Worm (Caenorhabditis elegans) whole organism, young adult: ENCODE measurements around the gene lin-33.
A peak's percentile ranks its signal among the peaks of the same experiment; 100 is the strongest.

Source experiments
- B0336.3 ChIP-seq: fragments of 200-800 bp; sonication (Bioruptor generic); IDR thresholded peaks from 2 replicates; pipeline ENCODE4 v1.3.6; 2022; ENCODE audit warnings: missing genetic modification characterization, missing compliant biosample characterization
- D2030.7 ChIP-seq: fragments of 200-800 bp; sonication (Bioruptor generic); IDR thresholded peaks from 2 replicates; pipeline ENCODE4 v1.3.6; 2022; ENCODE audit warnings: missing genetic modification reagents, missing genetic modification characterization, missing compliant biosample characterization
- F22D6.2 ChIP-seq: sonication (generic microtip); optimal IDR thresholded peaks from 2 replicates; lab custom pipeline; 2016; ENCODE audit warnings: mild to moderate bottlenecking, missing genetic modification characterization, missing compliant biosample characterization
- F23B12.7 ChIP-seq: sonication (generic microtip); optimal IDR thresholded peaks from 2 replicates; lab custom pipeline; 2017; ENCODE audit warnings: missing genetic modification characterization, mild to moderate bottlenecking, missing compliant biosample characterization, antibody characterized with exemption, moderate library complexity; ENCODE audit not compliant: insufficient read depth
- F33H1.4 ChIP-seq: fragments of 200-800 bp; sonication (Bioruptor generic); IDR thresholded peaks from 2 replicates; pipeline ENCODE4 v1.3.6; 2022; ENCODE audit warnings: missing genetic modification reagents, missing genetic modification characterization, missing compliant biosample characterization
- F39B2.1 ChIP-seq: fragments of 200-800 bp; sonication (Bioruptor generic); IDR thresholded peaks from 2 replicates; pipeline ENCODE4 v1.3.6; 2022; ENCODE audit warnings: missing genetic modification reagents, missing genetic modification characterization, missing compliant biosample characterization
- F52B5.7 ChIP-seq: sonication (generic microtip); optimal IDR thresholded peaks from 2 replicates; lab custom pipeline; 2016; ENCODE audit warnings: mild to moderate bottlenecking, missing genetic modification characterization, missing compliant biosample characterization
- F57A8.1 ChIP-seq: fragments of 200-800 bp; sonication (Bioruptor generic); optimal IDR thresholded peaks from 2 replicates; lab custom pipeline; 2018; ENCODE audit warnings: mild to moderate bottlenecking, missing genetic modification characterization, moderate library complexity, missing compliant biosample characterization
- ZK185.1 ChIP-seq: sonication (generic microtip); optimal IDR thresholded peaks from 2 replicates; lab custom pipeline; 2016; ENCODE audit warnings: mild to moderate bottlenecking, missing genetic modification characterization, missing compliant biosample characterization; ENCODE audit not compliant: poor library complexity, severe bottlenecking
- akir-1 ChIP-seq: fragments of 200-800 bp; sonication (Bioruptor generic); optimal IDR thresholded peaks from 2 replicates; lab custom pipeline; 2018; ENCODE audit warnings: mild to moderate bottlenecking, missing genetic modification characterization, moderate library complexity, missing compliant biosample characterization
- aptf-3 ChIP-seq: fragments of 200-800 bp; sonication (Bioruptor generic); IDR thresholded peaks from 2 replicates; pipeline ENCODE4 v1.3.6; 2022; ENCODE audit warnings: missing genetic modification characterization, missing compliant biosample characterization
- atf-7 ChIP-seq: sonication (generic microtip); optimal IDR thresholded peaks from 2 replicates; lab custom pipeline; 2017; ENCODE audit warnings: mild to moderate bottlenecking, missing genetic modification characterization, missing compliant biosample characterization
- athp-1 ChIP-seq: sonication (generic microtip); optimal IDR thresholded peaks from 2 replicates; lab custom pipeline; 2017; ENCODE audit warnings: mild to moderate bottlenecking, missing genetic modification characterization, missing compliant biosample characterization
- attf-3 ChIP-seq: fragments of 200-800 bp; sonication (Bioruptor generic); conservative IDR thresholded peaks from 2 replicates; pipeline ENCODE4 v1.3.6; 2022; ENCODE audit warnings: missing genetic modification reagents, missing genetic modification characterization, missing compliant biosample characterization
- attf-6 ChIP-seq: fragments of 200-800 bp; sonication (Bioruptor generic); IDR thresholded peaks from 2 replicates; pipeline ENCODE4 v1.3.6; 2022; ENCODE audit warnings: missing genetic modification reagents, missing genetic modification characterization, missing compliant biosample characterization
- ceh-58 ChIP-seq: fragments of 200-800 bp; sonication (Bioruptor generic); IDR thresholded peaks from 2 replicates; pipeline ENCODE4 v1.3.6; 2022; ENCODE audit warnings: missing genetic modification characterization, missing compliant biosample characterization
- ceh-91 ChIP-seq: fragments of 200-800 bp; sonication (Bioruptor generic); IDR thresholded peaks from 2 replicates; pipeline ENCODE4 v1.3.6; 2022; ENCODE audit warnings: missing genetic modification reagents, missing genetic modification characterization, missing compliant biosample characterization
- die-1 ChIP-seq: sonication (generic microtip); optimal IDR thresholded peaks from 2 replicates; lab custom pipeline; 2016; ENCODE audit warnings: missing genotype, mild to moderate bottlenecking, missing genetic modification characterization, missing compliant biosample characterization
- efl-1 ChIP-seq: fragments of 150-350 bp; optimal IDR thresholded peaks from 2 replicates; lab custom pipeline; 2014; ENCODE audit warnings: missing biosample characterization, missing genetic modification reagents, missing genetic modification characterization
- egl-44 ChIP-seq: fragments of 200-800 bp; sonication (Bioruptor generic); IDR thresholded peaks from 2 replicates; pipeline ENCODE4 v1.3.6; 2022; ENCODE audit warnings: missing genetic modification reagents, missing genetic modification characterization, missing compliant biosample characterization
- egrh-3 ChIP-seq: fragments of 200-800 bp; sonication (Bioruptor generic); IDR thresholded peaks from 2 replicates; pipeline ENCODE4 v1.3.6; 2022; ENCODE audit warnings: missing genetic modification reagents, missing genetic modification characterization, missing compliant biosample characterization
- ets-4 ChIP-seq: fragments of 200-800 bp; sonication (Bioruptor generic); optimal IDR thresholded peaks from 2 replicates; lab custom pipeline; 2018; ENCODE audit warnings: mild to moderate bottlenecking, missing genetic modification characterization, missing compliant biosample characterization
- hmg-1.2 ChIP-seq: fragments of 200-800 bp; sonication (Bioruptor generic); IDR thresholded peaks from 2 replicates; pipeline ENCODE4 v1.3.6; 2022; ENCODE audit warnings: missing genetic modification reagents, missing genetic modification characterization, missing compliant biosample characterization
- hmg-20 ChIP-seq: fragments of 200-800 bp; sonication (Bioruptor generic); IDR thresholded peaks from 2 replicates; pipeline ENCODE4 v1.3.6; 2022; ENCODE audit warnings: missing genetic modification reagents, missing genetic modification characterization, missing compliant biosample characterization
- lin-40 ChIP-seq: sonication (generic microtip); optimal IDR thresholded peaks from 2 replicates; lab custom pipeline; 2016; ENCODE audit warnings: missing genetic modification characterization, mild to moderate bottlenecking, missing compliant biosample characterization, missing genotype, missing genetic modification reagents
- lsl-1 ChIP-seq: fragments of 200-800 bp; sonication (Bioruptor generic); optimal IDR thresholded peaks from 2 replicates; lab custom pipeline; 2018; ENCODE audit warnings: mild to moderate bottlenecking, missing genetic modification characterization, moderate library complexity, missing compliant biosample characterization
- madf-6 ChIP-seq: fragments of 200-800 bp; sonication (Bioruptor generic); IDR thresholded peaks from 2 replicates; pipeline ENCODE4 v1.3.6; 2022; ENCODE audit warnings: missing genetic modification reagents, missing genetic modification characterization, missing compliant biosample characterization
- madf-8 ChIP-seq: fragments of 200-800 bp; sonication (Bioruptor generic); conservative IDR thresholded peaks from 2 replicates; pipeline ENCODE4 v1.3.6; 2022; ENCODE audit warnings: missing genetic modification reagents, missing genetic modification characterization, missing compliant biosample characterization
- mcd-1 ChIP-seq: fragments of 200-800 bp; sonication (Bioruptor generic); IDR thresholded peaks from 2 replicates; pipeline ENCODE4 v1.3.6; 2022; ENCODE audit warnings: missing genetic modification reagents, missing genetic modification characterization, missing compliant biosample characterization
- mel-28 ChIP-seq: sonication (generic microtip); optimal IDR thresholded peaks from 2 replicates; lab custom pipeline; 2016; ENCODE audit warnings: borderline replicate concordance, mild to moderate bottlenecking, missing genetic modification characterization, missing compliant biosample characterization
- mxl-1 ChIP-seq: sonication (generic microtip); optimal IDR thresholded peaks from 2 replicates; lab custom pipeline; 2016; ENCODE audit warnings: missing genetic modification characterization, missing compliant biosample characterization
- nhr-27 ChIP-seq: fragments of 200-800 bp; sonication (Bioruptor generic); optimal IDR thresholded peaks from 2 replicates; lab custom pipeline; 2018; ENCODE audit warnings: mild to moderate bottlenecking, missing genetic modification characterization, moderate library complexity, missing compliant biosample characterization
- nhr-80 ChIP-seq: sonication (generic microtip); optimal IDR thresholded peaks from 2 replicates; lab custom pipeline; 2016; ENCODE audit warnings: missing genetic modification characterization, missing compliant biosample characterization
- rcor-1 ChIP-seq: fragments of 200-800 bp; sonication (Bioruptor generic); IDR thresholded peaks from 2 replicates; pipeline ENCODE4 v1.3.6; 2022; ENCODE audit warnings: missing genetic modification reagents, missing genetic modification characterization, missing compliant biosample characterization
- sea-2 ChIP-seq: fragments of 200-800 bp; sonication (Bioruptor generic); IDR thresholded peaks from 2 replicates; pipeline ENCODE4 v1.3.6; 2022; ENCODE audit warnings: missing genetic modification characterization, missing compliant biosample characterization
- snpc-4 ChIP-seq, 5 experiments: fragments of 150-350 bp in 1 of 5; sonication (generic microtip) in 4 of 5; optimal IDR thresholded peaks; 2 replicates each; lab custom pipeline; 2014 to 2018; ENCODE audit warnings: missing genetic modification characterization in 5 of 5, missing biosample characterization in 3 of 5, antibody characterized with exemption in 2 of 5, mild to moderate bottlenecking in 2 of 5, missing compliant biosample characterization in 2 of 5, missing genotype in 2 of 5, moderate library complexity in 2 of 5, missing genetic modification reagents in 1 of 5
- tbp1 ChIP-seq: fragments of 200-800 bp; sonication (Bioruptor generic); optimal IDR thresholded peaks from 2 replicates; lab custom pipeline; 2018; ENCODE audit warnings: mild to moderate bottlenecking, missing genetic modification characterization, missing compliant biosample characterization
- xnd-1 ChIP-seq: sonication (generic microtip); optimal IDR thresholded peaks from 2 replicates; lab custom pipeline; 2016; ENCODE audit warnings: missing genotype, missing genetic modification reagents, missing genetic modification characterization, missing compliant biosample characterization
- zim-3 ChIP-seq: sonication (generic microtip); optimal IDR thresholded peaks from 2 replicates; lab custom pipeline; 2017; ENCODE audit warnings: mild to moderate bottlenecking, missing genetic modification characterization, moderate library complexity, missing compliant biosample characterization
- ztf-25 ChIP-seq: fragments of 200-800 bp; sonication (Bioruptor generic); IDR thresholded peaks from 2 replicates; pipeline ENCODE4 v1.3.6; 2022; ENCODE audit warnings: missing genetic modification reagents, missing genetic modification characterization, missing compliant biosample characterization

Gene lin-33

DNA sequence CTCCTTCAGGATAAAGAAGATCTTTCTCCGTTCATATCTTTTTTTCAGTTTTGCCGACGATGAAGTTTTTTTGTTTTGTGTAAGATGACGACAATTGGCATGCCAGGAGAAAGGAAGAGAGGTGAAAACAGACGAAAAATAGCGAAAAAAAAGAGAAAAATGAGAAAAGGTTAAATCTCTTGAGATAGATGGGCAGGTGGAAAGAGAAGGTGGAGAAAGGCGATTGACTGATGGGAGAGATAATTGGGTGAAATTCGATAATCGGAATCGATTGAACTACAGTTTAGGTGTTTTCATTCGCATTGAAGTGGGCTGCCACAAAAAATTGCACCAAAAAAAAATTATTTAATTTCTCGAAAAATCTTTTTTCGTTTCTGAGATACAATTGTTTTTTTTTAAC, 10.2 kb downstream of the lin-33 start:
- TF ChIP-seq attf-3 (GFP tag; lab: Robert Waterston, UW) = no peak
- TF ChIP-seq aptf-3 (GFP tag; lab: Robert Waterston, UW) = no peak
- TF ChIP-seq F23B12.7 = no peak
- no peak for TF ChIP-seq egl-44 (GFP tag; lab: Robert Waterston, UW)
- no peak for TF ChIP-seq mxl-1 (tag; lab: Kevin White, UChicago)
- no peak for TF ChIP-seq nhr-27 (tag; lab: Kevin White, UChicago)
- no peak for TF ChIP-seq F52B5.7 (tag; lab: Kevin White, UChicago)
- TF ChIP-seq zim-3 (tag; lab: Kevin White, UChicago) = no peak
- TF ChIP-seq D2030.7 (GFP tag; lab: Robert Waterston, UW) = no peak
- TF ChIP-seq ceh-58 (GFP tag; lab: Robert Waterston, UW) = no peak
- TF ChIP-seq F22D6.2 = no peak
- no peak for TF ChIP-seq sea-2 (GFP tag; lab: Robert Waterston, UW)
- TF ChIP-seq atf-7 (tag; lab: Kevin White, UChicago) = no peak
- TF ChIP-seq F39B2.1 = no peak

DNA sequence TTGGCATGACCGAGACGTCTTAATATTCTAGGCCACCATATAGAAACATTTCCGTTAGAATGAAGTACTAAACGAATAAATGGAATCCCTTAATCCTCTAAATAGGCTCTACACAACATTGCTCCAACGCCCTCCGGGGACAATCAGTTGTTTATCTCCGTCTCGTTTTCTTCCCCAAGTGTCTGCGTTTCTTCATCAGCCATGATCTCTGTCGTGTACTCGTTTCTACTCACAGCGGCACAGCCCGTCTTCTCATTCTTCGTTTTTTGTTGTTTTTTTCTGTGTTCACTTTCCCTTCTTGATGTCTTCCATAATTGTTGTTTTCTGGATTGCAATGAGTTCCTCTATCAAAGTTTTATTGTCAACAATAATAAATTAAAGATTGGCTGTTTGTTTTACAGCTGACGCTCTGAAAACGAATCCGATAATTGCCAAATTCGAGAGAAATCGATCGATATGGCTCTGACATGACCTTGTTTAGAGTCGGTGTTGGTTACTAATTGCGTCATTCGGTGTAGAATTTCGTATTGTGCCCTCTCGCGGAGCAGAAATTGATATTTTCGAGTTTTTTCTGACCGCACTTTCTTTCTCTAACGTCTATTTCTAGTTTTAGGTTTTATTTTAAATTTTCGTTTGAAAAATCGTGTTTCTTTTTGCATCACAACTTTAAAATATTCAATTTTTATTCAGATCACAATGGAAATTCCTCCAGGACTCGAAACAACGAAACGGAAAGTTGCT, 11.0 kb downstream of the lin-33 start, which contains the start of gene pfkb-1.2:
TSS of gene pfkb-1.2 (plus strand) at position 691 of the 741 bp plus-strand sequence.
- TF ChIP-seq snpc-4 (GFP tag; optimal IDR thresholded peaks at IDR 0.05; lab: Kevin White, UChicago) (no peak), snpc-4 (tag; optimal IDR thresholded peaks at IDR 0.05; lab: Kevin White, UChicago) (peak in 1 of 4 experiments; percentile 18), hmg-1.2 (GFP tag; lab: Robert Waterston, UW) (peak; percentile 76; the same call in 1 of the 2 replicates), lin-40 (no peak)

DNA sequence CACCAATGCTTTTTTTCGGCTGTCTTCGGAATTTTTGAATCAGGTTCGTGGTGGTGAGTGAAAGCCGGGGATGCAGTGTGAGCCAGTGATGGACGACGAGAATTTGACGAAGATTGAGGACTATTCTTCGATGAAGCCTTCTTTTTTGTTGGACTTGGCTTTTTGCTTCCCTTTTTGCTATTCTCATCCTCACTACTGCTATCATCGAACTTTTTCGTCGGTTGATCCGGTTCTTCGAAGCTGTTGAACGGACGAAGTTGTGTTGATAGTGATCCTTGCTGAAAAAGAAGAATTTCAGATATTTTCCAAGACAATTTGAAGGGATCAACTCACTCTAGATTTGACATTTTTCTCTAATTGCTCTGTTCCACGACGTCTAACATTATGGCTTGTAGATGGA, 13.7 kb downstream of the lin-33 start:
- TF ChIP-seq ztf-25 (GFP tag; lab: Robert Waterston, UW) = no peak
- TF ChIP-seq ZK185.1 (tag; lab: Kevin White, UChicago) = no peak
- TF ChIP-seq zim-3 (tag; lab: Kevin White, UChicago) = no peak
- no peak for TF ChIP-seq F57A8.1 (GFP tag; lab: Kevin White, UChicago)
- no peak for TF ChIP-seq die-1 (tag; lab: Kevin White, UChicago)
- TF ChIP-seq ets-4 (GFP tag; lab: Kevin White, UChicago) = no peak
- TF ChIP-seq F52B5.7 (tag; lab: Kevin White, UChicago) = no peak
- TF ChIP-seq akir-1 (GFP tag; lab: Kevin White, UChicago) = no peak
- TF ChIP-seq tbp1 (GFP tag; lab: Kevin White, UChicago) = no peak
- no peak for TF ChIP-seq athp-1 (tag; lab: Kevin White, UChicago)
- no peak for TF ChIP-seq snpc-4 (GFP tag; optimal IDR thresholded peaks at IDR 0.05; lab: Kevin White, UChicago)
- TF ChIP-seq snpc-4 (tag; optimal IDR thresholded peaks at IDR 0.05; lab: Kevin White, UChicago) = no peak
- no peak for TF ChIP-seq B0336.3 (GFP tag; lab: Robert Waterston, UW)
- TF ChIP-seq mxl-1 (tag; lab: Kevin White, UChicago) = no peak

DNA sequence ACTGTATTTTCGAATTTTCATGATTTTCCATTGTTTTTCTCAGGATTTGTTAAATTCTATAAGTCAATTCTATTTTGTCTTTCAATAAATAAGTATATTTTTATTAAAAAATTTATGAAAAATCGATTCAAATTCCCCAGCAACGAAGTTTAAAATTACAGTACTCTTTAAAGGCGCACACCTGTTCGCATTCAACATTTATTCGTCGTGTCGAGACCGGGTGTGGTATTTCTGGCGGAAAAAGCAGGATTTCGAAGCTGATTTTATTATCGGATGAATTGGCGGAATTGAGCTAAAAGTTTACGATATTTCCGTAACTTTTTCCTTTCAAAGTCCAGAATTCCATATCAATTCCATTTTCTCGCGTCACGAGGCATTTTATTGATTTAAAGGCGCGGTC, 15.0 kb downstream of the lin-33 start:
- TF ChIP-seq snpc-4 (GFP tag; optimal IDR thresholded peaks at IDR 0.05; lab: Kevin White, UChicago) = no peak
- TF ChIP-seq snpc-4 (tag; optimal IDR thresholded peaks at IDR 0.05; lab: Kevin White, UChicago) = peak in 2 of 4 experiments; percentile 32 to 63
- TF ChIP-seq egrh-3 (GFP tag; lab: Robert Waterston, UW) = no peak
- TF ChIP-seq F33H1.4 (GFP tag; lab: Robert Waterston, UW) = peak; percentile 65
- TF ChIP-seq mel-28 (tag; lab: Kevin White, UChicago) = no peak
- TF ChIP-seq attf-6 (GFP tag; lab: Robert Waterston, UW) = no peak
- peak; percentile 25; the same call in 1 of the 2 replicates for TF ChIP-seq madf-8 (GFP tag; lab: Robert Waterston, UW)
- no peak for TF ChIP-seq rcor-1
- TF ChIP-seq madf-6 (GFP tag; lab: Robert Waterston, UW) = peak; percentile 60
- no peak for TF ChIP-seq mcd-1 (GFP tag; lab: Robert Waterston, UW)
- TF ChIP-seq xnd-1 (tag; lab: Kevin White, UChicago) = peak; percentile 41
- TF ChIP-seq efl-1 (GFP tag; lab: Kevin White, UChicago) = peak; percentile 29
- TF ChIP-seq lsl-1 (GFP tag; lab: Kevin White, UChicago) = peak; percentile 72
- TF ChIP-seq nhr-80 (tag; lab: Kevin White, UChicago) = no peak
- peak; percentile 45 for TF ChIP-seq ceh-91
- TF ChIP-seq hmg-20 (GFP tag; lab: Robert Waterston, UW) = no peak
